Fruit fly (Drosophila melanogaster) whole organism, wandering third instar larva: ENCODE data around the gene Btk.

ENCODE experiments used
- Dfd ChIP-seq: fragments of >200 bp; optimal IDR thresholded peaks from 2 replicates; lab custom pipeline; 2017; ENCODE audit warnings: missing biosample characterization, missing genetic modification characterization
- Jra ChIP-seq: sonication (Bioruptor generic); optimal IDR thresholded peaks from 2 replicates; lab custom pipeline; 2016; ENCODE audit warnings: missing biosample characterization, missing genetic modification characterization
- Sp1 ChIP-seq: fragments of 200-800 bp; sonication (Bioruptor generic); optimal IDR thresholded peaks from 3 replicates; lab custom pipeline; 2019; ENCODE audit warnings: missing biosample characterization, mild to moderate bottlenecking, missing genetic modification characterization, moderate library complexity
- br ChIP-seq: fragments of 200-800 bp; sonication (Bioruptor generic); optimal IDR thresholded peaks from 2 replicates; lab custom pipeline; 2016; ENCODE audit warnings: missing biosample characterization, missing genetic modification characterization
- dl ChIP-seq, 2 experiments: fragments of 175-275, 200-275 bp in 1 of 2; fragments of 200-275 bp in 1 of 2; sonication (Bioruptor generic); optimal IDR thresholded peaks; lab custom pipeline; 2018; ENCODE audit warnings: mild to moderate bottlenecking in 2 of 2, missing biosample characterization in 2 of 2, missing genetic modification characterization in 2 of 2, moderate library complexity in 2 of 2; ENCODE audit not compliant: partially characterized antibody in 2 of 2, insufficient read depth in 1 of 2
- dmrt93B ChIP-seq: fragments of 200-800 bp; sonication (Bioruptor generic); optimal IDR thresholded peaks from 2 replicates; lab custom pipeline; 2018; ENCODE audit warnings: missing biosample characterization, mild to moderate bottlenecking, missing genetic modification characterization
- h ChIP-seq: fragments of 200-800 bp; sonication (Bioruptor generic); optimal IDR thresholded peaks from 3 replicates; lab custom pipeline; 2016; ENCODE audit warnings: missing biosample characterization, mild to moderate bottlenecking, missing genetic modification characterization
- psq ChIP-seq: fragments of 200-800 bp; sonication (Bioruptor generic); optimal IDR thresholded peaks from 3 replicates; lab custom pipeline; 2017; ENCODE audit warnings: missing biosample characterization, mild to moderate bottlenecking, missing genetic modification characterization, moderate library complexity
- tai ChIP-seq: sonication (Bioruptor generic); optimal IDR thresholded peaks from 2 replicates; lab custom pipeline; 2016; ENCODE audit warnings: missing biosample characterization, missing genetic modification characterization

- TF ChIP-seq Sp1 (GFP tag; lab: Kevin White, UChicago) (no peak), br (no peak), dl (GFP tag; optimal IDR thresholded peaks at IDR 0.05; lab: Kevin White, UChicago; ENCODE audit: insufficient read depth in 1 of 2, partially characterized antibody in 2 of 2) (no peak), psq (no peak), dmrt93B (GFP tag; lab: Kevin White, UChicago) (no peak), h (GFP tag; lab: Kevin White, UChicago) (no peak), Dfd (no peak), tai (no peak), Jra (GFP tag; lab: Kevin White, UChicago) (no peak)
Measured at dm6 chr2L:8304635-8305034, 3.8 kb upstream of the Btk start.
